Fruit fly (Drosophila melanogaster): Measurements from ENCODE around the gene abd-A.

- TF ChIP-seq pan (optimal IDR thresholded peaks at IDR 0.05) = no peak
- TF ChIP-seq psq (GFP tag; optimal IDR thresholded peaks at IDR 0.05) = no peak
- no peak for TF ChIP-seq dsf (GFP tag; optimal IDR thresholded peaks at IDR 0.05; ENCODE audit: borderline replicate concordance)
- TF ChIP-seq fru (GFP tag; optimal IDR thresholded peaks at IDR 0.05) = no peak
- no peak for TF ChIP-seq h (GFP tag; optimal IDR thresholded peaks at IDR 0.05)
- TF ChIP-seq GATAd (GFP tag; optimal IDR thresholded peaks at IDR 0.05) = no peak
- no peak for TF ChIP-seq ey (GFP tag; optimal IDR thresholded peaks at IDR 0.05)
- TF ChIP-seq HLH106 (tag; optimal IDR thresholded peaks at IDR 0.05) = no peak
- no peak for TF ChIP-seq Rel (GFP tag; optimal IDR thresholded peaks at IDR 0.05)
- TF ChIP-seq Rel (tag; optimal IDR thresholded peaks at IDR 0.05) = no peak
- no peak for TF ChIP-seq woc (GFP tag; optimal IDR thresholded peaks at IDR 0.05)
- TF ChIP-seq Dif (GFP tag; optimal IDR thresholded peaks at IDR 0.05; ENCODE audit: partially characterized antibody) = no peak
- TF ChIP-seq CrebA (GFP tag; optimal IDR thresholded peaks at IDR 0.05; ENCODE audit: borderline replicate concordance) = no peak
- TF ChIP-seq jim (GFP tag; optimal IDR thresholded peaks at IDR 0.05) = no peak
Observed at dm6 chr3R:16836021-16836420, 6.2 kb upstream of the abd-A start.
